Worm (Caenorhabditis elegans): ENCODE measurements around the gene clec-164.

Gene clec-164

DNA sequence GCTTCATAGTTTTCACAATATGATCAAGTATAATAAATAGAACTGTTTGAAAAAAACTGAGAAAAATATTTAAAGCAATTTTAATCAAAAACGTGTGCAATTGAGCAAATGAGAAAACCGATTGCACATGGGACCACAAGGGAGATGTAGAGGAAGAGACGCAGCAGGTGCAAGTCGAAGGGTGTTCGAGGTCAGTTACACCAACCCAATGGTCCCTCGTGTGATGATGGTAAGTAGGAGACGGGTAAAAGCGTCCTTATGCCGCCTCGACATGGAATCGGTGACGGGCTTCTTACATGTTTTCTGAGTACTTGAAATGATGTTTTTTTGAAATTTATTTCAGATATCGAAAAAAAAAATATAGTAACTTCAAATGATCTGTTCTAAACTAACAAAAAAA lies 11.7 kb downstream of the clec-164 start, which contains the start of gene Y55F3C.9:
Gene Y55F3C.9 (minus strand): TSS at position 101 of the 400 bp plus-strand sequence.
- TF ChIP-seq nhr-28 (tag; optimal IDR thresholded peaks at IDR 0.05) (no peak), nhr-237 (tag; optimal IDR thresholded peaks at IDR 0.05) (no peak)

DNA sequence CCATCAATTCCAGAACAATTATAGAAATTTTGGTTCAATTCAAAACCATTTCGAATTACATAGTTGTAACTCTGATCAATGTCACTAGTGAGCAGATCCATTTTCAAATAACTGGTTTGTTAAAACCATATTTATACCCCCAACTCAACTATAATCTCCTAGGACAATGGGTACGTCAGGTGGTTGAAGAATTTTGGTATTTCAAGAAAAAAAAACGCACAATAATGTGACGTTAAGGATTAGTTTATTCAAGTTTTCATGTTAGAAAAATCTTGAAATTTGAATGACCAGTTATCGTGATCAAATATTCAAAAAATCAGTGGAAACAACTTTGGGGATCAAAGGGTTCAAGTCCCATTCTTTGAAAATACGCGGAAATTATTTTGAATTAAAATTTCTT lies 14.5 kb downstream of the clec-164 start, which contains the start of gene srt-24:
Gene srt-24 (minus strand): TSS at position 101 of the 400 bp plus-strand sequence.
- TF ChIP-seq lsy-12 (tag; optimal IDR thresholded peaks at IDR 0.05) = no peak
- no peak for TF ChIP-seq ceh-16 (tag; optimal IDR thresholded peaks at IDR 0.05)
- TF ChIP-seq fkh-2 (tag; optimal IDR thresholded peaks at IDR 0.05) = no peak
- no peak for TF ChIP-seq daf-12 (tag; optimal IDR thresholded peaks at IDR 0.05)
- TF ChIP-seq pha-4 (tag; optimal IDR thresholded peaks at IDR 0.05) = no peak

ce11 chrIV:736447-736846 lies 20.0 kb downstream of the clec-164 start, which contains the start of gene kvs-5:
Gene kvs-5, plus strand, starts transcription at chrIV:736747.
- TF ChIP-seq nhr-11 (tag; optimal IDR thresholded peaks at IDR 0.05) = no peak
- TF ChIP-seq nhr-25 (tag; optimal IDR thresholded peaks at IDR 0.05) = no peak
- TF ChIP-seq sea-2 (GFP tag; optimal IDR thresholded peaks at IDR 0.05) = no peak
- TF ChIP-seq unc-62 (GFP tag; optimal IDR thresholded peaks at IDR 0.05) = no peak
- no peak for TF ChIP-seq daf-12 (tag; optimal IDR thresholded peaks at IDR 0.05)
- no peak for TF ChIP-seq mdl-1 (tag; optimal IDR thresholded peaks at IDR 0.05)
- TF ChIP-seq hmg-11 (tag; optimal IDR thresholded peaks at IDR 0.05) = no peak
- no peak for TF ChIP-seq zag-1 (tag; optimal IDR thresholded peaks at IDR 0.05)
- TF ChIP-seq nhr-23 (tag; optimal IDR thresholded peaks at IDR 0.05) = no peak
- TF ChIP-seq ceh-16 (tag; optimal IDR thresholded peaks at IDR 0.05) = no peak
- no peak for TF ChIP-seq pha-4 (tag; optimal IDR thresholded peaks at IDR 0.05)
- no peak for TF ChIP-seq mml-1 (tag; optimal IDR thresholded peaks at IDR 0.05)
- TF ChIP-seq ceh-9 (tag; optimal IDR thresholded peaks at IDR 0.05) = no peak
- no peak for TF ChIP-seq nhr-28 (tag; optimal IDR thresholded peaks at IDR 0.05)

DNA sequence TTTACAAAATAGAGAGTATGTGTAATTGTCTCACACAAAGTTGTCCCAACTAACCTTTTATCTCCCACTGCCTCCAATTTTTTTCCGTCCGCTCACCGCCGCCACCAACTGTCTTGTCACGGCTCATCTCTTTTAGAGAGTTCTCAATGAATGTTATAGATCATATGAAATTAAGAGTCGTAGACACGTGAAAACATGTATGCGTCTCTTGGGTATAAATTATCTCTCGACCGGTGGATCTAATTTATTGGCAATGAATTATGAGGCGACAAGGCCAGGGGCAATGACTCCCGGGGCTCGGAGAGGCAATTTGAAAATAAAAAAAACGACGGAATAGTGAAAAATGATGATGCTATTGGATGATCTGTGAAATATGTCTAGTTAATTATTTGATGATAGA lies 24.3 kb downstream of the clec-164 start:
- TF ChIP-seq egl-5 (tag; optimal IDR thresholded peaks at IDR 0.05) (peak; percentile 87), ztf-11 (tag; optimal IDR thresholded peaks at IDR 0.05) (no peak), nfya-1 (tag; optimal IDR thresholded peaks at IDR 0.05; ENCODE audit: insufficient read depth) (peak; percentile 17), lin-39 (tag; optimal IDR thresholded peaks at IDR 0.05) (peak; percentile 2)

- TF ChIP-seq nhr-23 (tag; optimal IDR thresholded peaks at IDR 0.05) (no peak), sea-2 (GFP tag; optimal IDR thresholded peaks at IDR 0.05) (no peak), elt-1 (tag; optimal IDR thresholded peaks at IDR 0.05) (no peak), fos-1 (tag; optimal IDR thresholded peaks at IDR 0.05) (no peak), elt-3 (tag; optimal IDR thresholded peaks at IDR 0.05) (no peak), zag-1 (tag; optimal IDR thresholded peaks at IDR 0.05) (no peak)
These were observed 25.4 kb downstream of the clec-164 start for ce11 chrIV:741831-742230.

DNA sequence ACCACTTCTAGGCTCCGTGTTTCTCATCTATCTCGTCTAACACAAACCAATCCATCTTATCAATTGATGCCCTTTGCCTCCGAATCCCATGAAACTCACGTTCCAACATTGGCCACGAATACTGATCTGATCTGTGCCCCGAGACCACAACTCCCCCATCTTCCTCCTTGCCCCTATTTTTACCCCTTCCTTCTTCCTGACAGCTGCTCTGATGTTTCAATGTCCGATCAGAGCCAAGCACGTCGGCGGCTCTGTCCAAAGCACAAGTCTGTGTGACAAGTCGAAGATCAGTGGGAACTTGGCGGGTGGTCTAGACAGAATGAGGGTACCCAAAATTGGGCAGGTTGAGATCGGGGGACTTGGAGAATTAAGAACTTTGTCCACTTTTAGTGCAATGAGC lies 29.9 kb downstream of the clec-164 start:
- TF ChIP-seq tbx-2 (tag; optimal IDR thresholded peaks at IDR 0.05) (no peak), hmg-11 (tag; optimal IDR thresholded peaks at IDR 0.05) (no peak), nhr-23 (tag; optimal IDR thresholded peaks at IDR 0.05) (no peak), nhr-11 (tag; optimal IDR thresholded peaks at IDR 0.05) (no peak), mdl-1 (tag; optimal IDR thresholded peaks at IDR 0.05) (no peak), unc-62 (GFP tag; optimal IDR thresholded peaks at IDR 0.05) (no peak), nhr-67 (tag; optimal IDR thresholded peaks at IDR 0.05) (no peak), ZK546.5 (tag; optimal IDR thresholded peaks at IDR 0.05) (no peak), eor-1 (tag; optimal IDR thresholded peaks at IDR 0.05) (no peak), pqm-1 (tag; optimal IDR thresholded peaks at IDR 0.05) (no peak), fos-1 (tag; optimal IDR thresholded peaks at IDR 0.05) (no peak)

- TF ChIP-seq skn-1 (tag; optimal IDR thresholded peaks at IDR 0.05) = no peak
- no peak for TF ChIP-seq unc-62 (GFP tag; optimal IDR thresholded peaks at IDR 0.05)
- TF ChIP-seq nhr-23 (tag; optimal IDR thresholded peaks at IDR 0.05) = no peak
These were observed 33.1 kb downstream of the clec-164 start for ce11 chrIV:749557-749956.
